Fruit fly (Drosophila melanogaster) whole organism: Measurements from ENCODE around the gene CG43084.

ENCODE experiments used
- CG8478 ChIP-seq: fragments of >200 bp; optimal IDR thresholded peaks from 2 replicates; lab custom pipeline; 2018; ENCODE audit warnings: inconsistent platforms
- Dll ChIP-seq: fragments of >200 bp; optimal IDR thresholded peaks from 2 replicates; lab custom pipeline; 2017
- EcR ChIP-seq, 2 experiments: fragments of >200 bp; optimal IDR thresholded peaks; 2 replicates each; lab custom pipeline; 2017; ENCODE audit warnings: missing biosample characterization in 2 of 2, missing genetic modification characterization in 2 of 2, missing genetic modification reagents in 2 of 2
- pan ChIP-seq: fragments of >200 bp; optimal IDR thresholded peaks from 2 replicates; lab custom pipeline; 2017
- psq ChIP-seq: fragments of >200 bp; optimal IDR thresholded peaks from 2 replicates; lab custom pipeline; 2017
- usp ChIP-seq: fragments of >200 bp; optimal IDR thresholded peaks from 2 replicates; lab custom pipeline; 2017; ENCODE audit warnings: missing biosample characterization, missing genetic modification characterization, mixed read lengths

- no peak for TF ChIP-seq psq
- no peak for TF ChIP-seq usp (GFP tag; lab: Kevin White, UChicago)
- TF ChIP-seq Dll (lab: Kevin White, UChicago), result no peak
- no peak for TF ChIP-seq CG8478
- no peak for TF ChIP-seq EcR (GFP tag; optimal IDR thresholded peaks at IDR 0.05; lab: Kevin White, UChicago)
- no peak for TF ChIP-seq pan
Observed at dm6 chr3L:15694406-15694805, 43.8 kb downstream of the CG43084 start.
